Worm (Caenorhabditis elegans) whole organism, early embryonic: Measurements from ENCODE around the gene D1086.1.
"Not testable (repeated sequence)": the region's sequence is repeated elsewhere in the genome, so short reads cannot be mapped to it uniquely, and the experiment has no call there.

Experiments used
- B0310.2 ChIP-seq: sonication (generic microtip); optimal IDR thresholded peaks from 2 replicates; lab custom pipeline; 2016; ENCODE audit warnings: mild to moderate bottlenecking, missing genetic modification characterization, missing compliant biosample characterization
- F13C5.2 ChIP-seq: sonication (generic microtip); optimal IDR thresholded peaks from 2 replicates; lab custom pipeline; 2017; ENCODE audit warnings: mild to moderate bottlenecking, missing genetic modification characterization, inconsistent platforms, missing compliant biosample characterization
- aly-1 ChIP-seq: sonication (generic microtip); optimal IDR thresholded peaks from 2 replicates; lab custom pipeline; 2016; ENCODE audit warnings: missing genetic modification characterization, missing compliant biosample characterization
- ama-1 ChIP-seq: fragments of 150-350 bp; optimal IDR thresholded peaks from 2 replicates; lab custom pipeline; 2014
- ceh-13 ChIP-seq: fragments of 200-800 bp; sonication (Bioruptor generic); optimal IDR thresholded peaks from 2 replicates; lab custom pipeline; 2018; ENCODE audit warnings: mild to moderate bottlenecking, missing genetic modification characterization, missing compliant biosample characterization
- ceh-36 ChIP-seq: sonication (generic microtip); optimal IDR thresholded peaks from 2 replicates; lab custom pipeline; 2016; ENCODE audit warnings: missing genetic modification characterization, inconsistent platforms, missing compliant biosample characterization
- ets-7 ChIP-seq: sonication (generic microtip); optimal IDR thresholded peaks from 2 replicates; lab custom pipeline; 2016; ENCODE audit warnings: missing genotype, missing genetic modification characterization, missing compliant biosample characterization
- flt-1 ChIP-seq: fragments of 200-800 bp; sonication (Bioruptor generic); IDR thresholded peaks from 2 replicates; pipeline ENCODE4 v1.3.6; 2022; ENCODE audit warnings: missing genetic modification characterization, missing compliant biosample characterization
- hmbx-1 ChIP-seq: sonication (generic microtip); optimal IDR thresholded peaks from 2 replicates; lab custom pipeline; 2016; ENCODE audit warnings: mild to moderate bottlenecking, missing genetic modification characterization, missing compliant biosample characterization
- hmg-4 ChIP-seq: fragments of 200-800 bp; sonication (Bioruptor generic); optimal IDR thresholded peaks from 2 replicates; lab custom pipeline; 2018; ENCODE audit warnings: mild to moderate bottlenecking, missing genetic modification characterization, missing compliant biosample characterization
- hnd-1 ChIP-seq: sonication (generic microtip); optimal IDR thresholded peaks from 2 replicates; lab custom pipeline; 2016; ENCODE audit warnings: missing genetic modification characterization, missing compliant biosample characterization
- pes-1 ChIP-seq: fragments of 200-800 bp; sonication (Bioruptor generic); IDR thresholded peaks from 2 replicates; pipeline ENCODE4 v1.3.6; 2022; ENCODE audit warnings: missing genetic modification reagents, missing genetic modification characterization, missing compliant biosample characterization
- scrt-1 ChIP-seq: fragments of 200-800 bp; sonication (Bioruptor generic); IDR thresholded peaks from 2 replicates; pipeline ENCODE4 v1.3.6; 2022; ENCODE audit warnings: missing genetic modification characterization, missing compliant biosample characterization
- sea-1 ChIP-seq: fragments of 200-800 bp; sonication (Bioruptor generic); conservative IDR thresholded peaks from 2 replicates; pipeline ENCODE4 v1.3.6; 2022; ENCODE audit warnings: missing genetic modification characterization, missing compliant biosample characterization
- tbx-11 ChIP-seq: fragments of 200-800 bp; sonication (Bioruptor generic); IDR thresholded peaks from 2 replicates; pipeline ENCODE4 v1.3.6; 2022; ENCODE audit warnings: missing genetic modification characterization, missing compliant biosample characterization
- tbx-37 ChIP-seq: fragments of 200-800 bp; sonication (Bioruptor generic); conservative IDR thresholded peaks from 2 replicates; pipeline ENCODE4 v1.3.6; 2022; ENCODE audit warnings: missing genetic modification reagents, missing genetic modification characterization, missing compliant biosample characterization
- tra-4 ChIP-seq: sonication (generic microtip); optimal IDR thresholded peaks from 2 replicates; lab custom pipeline; 2017; ENCODE audit warnings: missing genetic modification characterization, missing compliant biosample characterization

The D1086.1 gene

DNA sequence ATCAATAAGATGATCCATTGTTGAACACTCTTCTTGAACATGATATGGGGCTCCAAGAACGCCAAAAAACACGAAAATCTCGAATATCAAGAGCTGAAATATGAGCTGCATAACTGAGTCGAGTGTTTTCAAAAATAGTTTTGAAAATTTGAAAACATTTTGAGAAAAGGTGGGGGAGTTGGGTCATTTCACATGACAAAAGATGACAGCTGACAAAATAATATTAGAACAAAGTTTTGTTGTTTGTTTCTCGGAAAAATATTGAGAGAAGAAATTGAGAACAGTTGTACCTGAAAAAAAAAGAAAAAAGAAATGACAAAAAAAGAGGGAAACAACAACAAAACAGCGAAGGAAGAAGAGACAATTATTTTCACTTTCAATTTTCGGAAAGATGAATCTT is at the start of gene D1086.1, which contains the start of gene D1086.2:
D1086.1 (plus strand) TSS at position 340 of the 400 bp plus-strand sequence.
D1086.2 (minus strand) TSS at position 150 of the 400 bp plus-strand sequence.
- TF ChIP-seq B0310.2 (no peak), pes-1 (no peak), ama-1 (no peak), tbx-11 (GFP tag; lab: Robert Waterston, UW) (no peak), tra-4 (tag; lab: Kevin White, UChicago) (no peak), tbx-37 (GFP tag; lab: Robert Waterston, UW) (no peak), hmbx-1 (no peak), flt-1 (GFP tag; lab: Robert Waterston, UW) (no peak), sea-1 (GFP tag; lab: Robert Waterston, UW) (no peak), ceh-13 (no peak), F13C5.2 (no peak)

DNA sequence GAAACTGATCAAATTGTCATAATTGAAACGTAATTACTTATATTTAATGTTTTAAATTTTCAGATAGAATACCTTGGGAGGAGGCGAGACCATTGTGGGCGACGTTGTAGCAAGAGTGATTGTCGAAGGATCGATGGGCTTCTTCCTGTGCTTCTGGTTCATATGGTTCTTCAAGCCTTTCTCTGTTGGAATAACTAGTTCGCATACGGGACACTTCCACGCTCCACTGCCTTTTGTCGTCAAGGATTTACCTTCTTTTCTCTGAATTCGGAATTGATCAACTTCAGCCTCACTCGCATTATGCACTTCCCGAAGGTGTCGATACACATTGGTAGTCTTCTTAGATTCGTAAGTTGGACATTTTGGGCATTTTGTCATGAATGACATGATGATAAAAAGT is 49.4 kb upstream of the D1086.1 start, which contains the start of gene F58D12.1:
F58D12.1 (plus strand) TSS at position 301 of the 400 bp plus-strand sequence.
- TF ChIP-seq B0310.2, ama-1, hnd-1: not testable (repeated sequence)

DNA sequence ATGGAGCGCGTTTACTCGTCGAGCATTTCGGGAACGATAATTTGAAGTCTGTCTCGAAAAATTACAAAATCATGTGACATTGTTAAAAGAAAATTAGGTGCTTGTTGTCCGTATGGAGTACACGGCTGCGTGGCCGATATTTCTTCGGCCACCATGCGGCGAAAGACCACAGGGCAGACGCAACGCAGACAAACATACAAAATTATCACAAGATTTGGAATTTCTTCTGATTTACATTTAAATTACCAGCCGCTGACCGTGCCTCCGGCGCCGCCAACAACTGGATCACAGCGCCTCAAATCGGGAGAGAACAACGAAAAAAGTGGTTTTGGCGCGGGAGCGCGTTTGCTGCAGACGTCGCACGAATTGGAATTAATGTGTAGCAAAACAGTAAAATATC is 43.6 kb upstream of the D1086.1 start:
- TF ChIP-seq tbx-37 (GFP tag; lab: Robert Waterston, UW) (peak; percentile 87), scrt-1 (GFP tag; lab: Robert Waterston, UW) (0 out of 2 replicates have a peak, but pooled peaks have one; percentile 53), flt-1 (GFP tag; lab: Robert Waterston, UW) (peak; percentile 53; the same call in 1 of the 2 replicates), tbx-11 (GFP tag; lab: Robert Waterston, UW) (0 out of 2 replicates have a peak, but pooled peaks have one; percentile 28), pes-1 (peak; percentile 76; the same call in 1 of the 2 replicates), ets-7 (tag; lab: Kevin White, UChicago) (peak; percentile 35)

DNA sequence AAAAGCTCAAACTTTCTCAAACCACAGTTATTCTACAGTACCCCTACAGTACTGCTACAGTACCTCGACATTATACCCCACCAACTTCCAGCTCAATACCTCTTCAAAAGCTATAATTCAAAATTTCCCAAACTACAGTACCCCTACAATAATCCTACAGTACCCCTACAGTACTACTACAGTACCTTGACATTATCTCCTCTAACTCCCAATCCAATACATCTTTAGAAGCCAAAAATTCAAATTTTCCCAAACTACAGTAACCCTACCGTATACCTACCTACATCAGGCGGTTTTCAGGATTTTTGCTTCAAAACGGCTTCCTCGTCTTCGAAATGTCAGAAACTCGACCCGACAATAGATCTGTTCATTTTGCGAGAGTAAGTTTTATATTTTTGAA is 41.1 kb upstream of the D1086.1 start, which contains the start of gene F58D12.3:
F58D12.3 (plus strand) TSS at position 301 of the 400 bp plus-strand sequence.
- TF ChIP-seq flt-1 (GFP tag; lab: Robert Waterston, UW) (no peak), tra-4 (tag; lab: Kevin White, UChicago) (no peak), pes-1 (no peak), B0310.2 (no peak), hmbx-1 (no peak), ets-7 (tag; lab: Kevin White, UChicago) (no peak), hnd-1 (no peak), hmg-4 (GFP tag; lab: Kevin White, UChicago) (no peak), aly-1 (tag; lab: Kevin White, UChicago) (no peak), tbx-37 (GFP tag; lab: Robert Waterston, UW) (no peak), sea-1 (GFP tag; lab: Robert Waterston, UW) (no peak), ceh-36 (tag; lab: Kevin White, UChicago) (no peak)

DNA sequence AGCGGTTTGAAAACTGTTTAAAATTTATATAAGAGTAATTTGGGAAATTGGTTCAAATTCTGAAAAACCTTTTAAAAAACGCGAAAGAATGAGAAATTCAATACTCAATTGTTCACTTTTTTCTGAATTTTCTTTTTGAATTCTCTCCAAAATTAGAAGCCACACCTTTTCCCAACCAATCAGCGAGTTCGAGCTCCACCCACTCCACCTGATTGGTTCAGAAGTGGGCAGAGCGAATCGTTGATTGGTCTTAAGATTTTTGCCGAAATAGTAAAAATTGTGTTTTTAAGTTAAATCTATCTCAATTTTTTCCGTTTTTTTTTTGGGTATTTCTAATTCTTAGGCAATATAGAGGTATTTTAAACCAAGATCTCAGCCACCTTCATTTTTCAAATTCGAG is 34.7 kb upstream of the D1086.1 start:
- TF ChIP-seq pes-1 (no peak), sea-1 (GFP tag; lab: Robert Waterston, UW) (no peak), tbx-37 (GFP tag; lab: Robert Waterston, UW) (no peak), B0310.2 (no peak), aly-1 (tag; lab: Kevin White, UChicago) (no peak), flt-1 (GFP tag; lab: Robert Waterston, UW) (no peak), F13C5.2 (no peak), ceh-13 (no peak), hmbx-1 (no peak), scrt-1 (GFP tag; lab: Robert Waterston, UW) (no peak), ama-1 (no peak), tra-4 (tag; lab: Kevin White, UChicago) (no peak), hmg-4 (GFP tag; lab: Kevin White, UChicago) (no peak), ceh-36 (tag; lab: Kevin White, UChicago) (no peak), ets-7 (tag; lab: Kevin White, UChicago) (no peak), hnd-1 (no peak), tbx-11 (GFP tag; lab: Robert Waterston, UW) (no peak)

DNA sequence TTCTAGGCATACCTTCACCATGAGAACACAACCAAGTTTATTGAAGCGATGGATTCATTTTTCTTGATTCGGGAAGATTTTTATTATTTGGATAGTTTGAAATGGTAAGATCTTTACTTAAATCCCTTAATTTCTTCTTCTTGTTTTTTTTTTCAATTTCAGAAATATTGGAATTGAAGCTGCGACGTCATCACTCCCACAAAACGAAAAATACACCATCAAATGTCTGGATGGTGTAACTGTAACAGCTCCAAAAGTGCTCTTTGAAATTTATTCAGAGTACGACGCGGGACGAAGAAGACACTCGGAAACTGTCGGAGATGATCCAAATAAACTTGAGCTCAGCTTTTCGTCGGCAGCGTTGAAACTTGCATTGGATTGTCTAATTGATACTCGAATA is 34.2 kb upstream of the D1086.1 start, which contains the start of gene D1086.21:
D1086.21 (plus strand) TSS at position 301 of the 400 bp plus-strand sequence.
- TF ChIP-seq tbx-11 (GFP tag; lab: Robert Waterston, UW): no peak
- TF ChIP-seq pes-1: no peak

DNA sequence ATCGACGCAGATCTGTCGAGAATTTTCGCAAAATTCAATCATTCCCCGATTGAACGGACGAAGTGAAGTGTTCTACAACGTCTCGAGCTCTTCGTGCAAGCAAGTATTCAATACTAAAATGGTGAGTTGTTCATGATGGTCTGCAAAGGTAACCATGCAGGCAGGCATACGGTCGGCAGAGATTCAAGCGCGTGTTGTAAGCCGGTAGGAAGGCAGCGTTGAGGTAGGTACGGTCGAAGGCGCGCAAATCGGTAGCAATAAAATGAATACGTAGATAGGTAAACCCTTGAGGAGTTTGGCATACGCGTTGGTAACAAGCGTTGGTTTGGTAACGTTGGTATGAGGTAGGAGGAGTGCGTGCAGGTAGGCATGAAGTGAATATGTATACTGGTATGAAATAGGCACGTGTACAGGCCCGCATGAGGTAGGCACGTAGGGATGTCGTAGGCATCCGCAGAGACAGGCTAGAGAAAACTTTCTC is 30.8 kb upstream of the D1086.1 start, which contains the start of gene D1086.17:
D1086.17 (plus strand) TSS at position 51 of the 481 bp plus-strand sequence.
- TF ChIP-seq aly-1 (tag; lab: Kevin White, UChicago) (no peak), ceh-13 (no peak), hmg-4 (GFP tag; lab: Kevin White, UChicago) (no peak), tbx-37 (GFP tag; lab: Robert Waterston, UW) (no peak), B0310.2 (no peak), hnd-1 (no peak), ceh-36 (tag; lab: Kevin White, UChicago) (no peak)

DNA sequence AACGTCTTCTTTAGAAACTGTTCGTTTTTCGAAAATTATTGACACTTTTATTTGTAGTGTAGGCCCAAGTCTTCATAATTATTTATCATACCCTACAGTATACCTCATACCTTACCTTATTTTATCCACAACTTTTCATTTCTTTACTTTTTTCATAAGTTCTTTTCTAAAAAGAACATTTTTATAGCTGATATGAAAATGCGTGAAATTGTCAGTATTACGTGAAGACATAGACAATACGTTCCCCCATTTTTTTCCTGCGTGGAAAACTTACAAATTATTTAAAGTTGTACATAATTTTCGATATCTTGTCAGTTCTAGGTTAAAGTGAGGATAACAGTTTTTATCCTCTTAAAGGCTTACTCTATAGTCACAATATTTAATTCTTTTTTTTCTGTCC is 28.8 kb upstream of the D1086.1 start:
- TF ChIP-seq hnd-1 (no peak), sea-1 (GFP tag; lab: Robert Waterston, UW) (no peak), ama-1 (no peak), B0310.2 (no peak), flt-1 (GFP tag; lab: Robert Waterston, UW) (no peak), aly-1 (tag; lab: Kevin White, UChicago) (no peak), tbx-11 (GFP tag; lab: Robert Waterston, UW) (no peak), hmg-4 (GFP tag; lab: Kevin White, UChicago) (no peak), tra-4 (tag; lab: Kevin White, UChicago) (no peak)
